Fruit fly (Drosophila melanogaster) whole organism, prepupa: ENCODE data around the gene CG6845.

ENCODE experiments used
- CG10631 ChIP-seq: fragments of 200-800 bp; sonication (Bioruptor generic); optimal IDR thresholded peaks from 2 replicates; lab custom pipeline; 2016; ENCODE audit warnings: missing biosample characterization, missing genetic modification characterization
- CG10669 ChIP-seq: fragments of 200-800 bp; sonication (Bioruptor generic); optimal IDR thresholded peaks from 3 replicates; lab custom pipeline; 2018; ENCODE audit warnings: missing biosample characterization, mild to moderate bottlenecking, missing genetic modification characterization, moderate library complexity
- CG11294 ChIP-seq: fragments of 200-800 bp; sonication (Bioruptor generic); IDR thresholded peaks from 2 replicates; pipeline ENCODE4 v1.3.6; 2022; ENCODE audit warnings: missing biosample characterization, missing genetic modification characterization
- CG11762 ChIP-seq: fragments of 200-800 bp; sonication (Bioruptor generic); optimal IDR thresholded peaks from 3 replicates; lab custom pipeline; 2016; ENCODE audit warnings: missing biosample characterization, missing genetic modification characterization; ENCODE audit not compliant: insufficient read depth
- CG15336 ChIP-seq: fragments of 200-800 bp; sonication (Bioruptor generic); IDR thresholded peaks from 2 replicates; pipeline ENCODE4 v1.3.6; 2022; ENCODE audit warnings: missing biosample characterization, missing genetic modification characterization
- CG1621 ChIP-seq: fragments of 200-800 bp; sonication (Bioruptor generic); optimal IDR thresholded peaks from 3 replicates; lab custom pipeline; 2018; ENCODE audit warnings: missing biosample characterization, mild to moderate bottlenecking, missing genetic modification characterization
- CG16779 ChIP-seq: fragments of 200-800 bp; sonication (Bioruptor generic); optimal IDR thresholded peaks from 3 replicates; lab custom pipeline; 2017; ENCODE audit warnings: missing biosample characterization, mild to moderate bottlenecking, missing genetic modification characterization
- CG3032 ChIP-seq: fragments of 200-800 bp; optimal IDR thresholded peaks from 2 replicates; lab custom pipeline; 2019; ENCODE audit warnings: missing biosample characterization, mild to moderate bottlenecking, missing genetic modification characterization, moderate library complexity
- CG6163 ChIP-seq: fragments of 200-800 bp; sonication (Bioruptor generic); IDR thresholded peaks from 3 replicates; pipeline ENCODE4 v1.3.6; 2022; ENCODE audit warnings: missing biosample characterization, missing genetic modification characterization
- CG6276 ChIP-seq: fragments of 200-800 bp; sonication (Bioruptor generic); optimal IDR thresholded peaks from 2 replicates; lab custom pipeline; 2017; ENCODE audit warnings: missing biosample characterization, mild to moderate bottlenecking, missing genetic modification characterization
- CG6792 ChIP-seq: fragments of 200-800 bp; sonication (Bioruptor generic); optimal IDR thresholded peaks from 3 replicates; lab custom pipeline; 2016; ENCODE audit warnings: missing biosample characterization, missing genetic modification characterization
- CG8119 ChIP-seq: fragments of 200-800 bp; sonication (Bioruptor generic); IDR thresholded peaks from 3 replicates; pipeline ENCODE4 v1.3.6; 2022; ENCODE audit warnings: missing biosample characterization, missing genetic modification characterization
- CG8319 ChIP-seq: fragments of 200-800 bp; sonication (Bioruptor generic); optimal IDR thresholded peaks from 3 replicates; lab custom pipeline; 2016; ENCODE audit warnings: missing biosample characterization, missing genetic modification characterization
- CG9139 ChIP-seq: fragments of 200-800 bp; sonication (Bioruptor generic); optimal IDR thresholded peaks from 3 replicates; lab custom pipeline; 2017; ENCODE audit warnings: missing biosample characterization, mild to moderate bottlenecking, missing genetic modification characterization
- Eip75B ChIP-seq: fragments of 200-800 bp; sonication (Bioruptor generic); optimal IDR thresholded peaks from 3 replicates; lab custom pipeline; 2016; ENCODE audit warnings: missing biosample characterization, missing genetic modification characterization
- Ets21C ChIP-seq: fragments of 200-800 bp; sonication (Bioruptor generic); optimal IDR thresholded peaks from 3 replicates; lab custom pipeline; 2016; ENCODE audit warnings: missing biosample characterization, missing genetic modification characterization
- Ets96B ChIP-seq: fragments of 200-800 bp; optimal IDR thresholded peaks from 2 replicates; lab custom pipeline; 2019; ENCODE audit warnings: missing biosample characterization, mild to moderate bottlenecking, missing genetic modification characterization, moderate library complexity
- Hr38 ChIP-seq: sonication (Bioruptor generic); optimal IDR thresholded peaks from 2 replicates; lab custom pipeline; 2016; ENCODE audit warnings: missing biosample characterization, missing genetic modification characterization
- Hr39 ChIP-seq: fragments of 200-800 bp; sonication (Bioruptor generic); optimal IDR thresholded peaks from 2 replicates; lab custom pipeline; 2016; ENCODE audit warnings: missing biosample characterization, missing genetic modification characterization
- Hr4 ChIP-seq: fragments of 200-800 bp; sonication (Bioruptor generic); optimal IDR thresholded peaks from 3 replicates; lab custom pipeline; 2016; ENCODE audit warnings: missing biosample characterization, missing genetic modification characterization
- Lpt ChIP-seq: fragments of 200-800 bp; sonication (Bioruptor generic); optimal IDR thresholded peaks from 3 replicates; lab custom pipeline; 2016; ENCODE audit warnings: missing biosample characterization, missing genetic modification characterization
- Met ChIP-seq: fragments of 200-800 bp; sonication (Bioruptor generic); optimal IDR thresholded peaks from 3 replicates; lab custom pipeline; 2016; ENCODE audit warnings: missing biosample characterization, missing genetic modification characterization
- Smox ChIP-seq: fragments of 200-800 bp; sonication (Bioruptor generic); optimal IDR thresholded peaks from 3 replicates; lab custom pipeline; 2016; ENCODE audit warnings: missing biosample characterization, missing genetic modification characterization
- Sox102F ChIP-seq: fragments of 200-800 bp; sonication (Bioruptor generic); optimal IDR thresholded peaks from 2 replicates; lab custom pipeline; 2016; ENCODE audit warnings: missing biosample characterization, mild to moderate bottlenecking, missing genetic modification characterization
- Sox14 ChIP-seq: fragments of 200-800 bp; sonication (Bioruptor generic); optimal IDR thresholded peaks from 3 replicates; lab custom pipeline; 2016; ENCODE audit warnings: missing biosample characterization, missing genetic modification characterization
- Sox15 ChIP-seq: fragments of 200-800 bp; sonication (Bioruptor generic); optimal IDR thresholded peaks from 3 replicates; lab custom pipeline; 2016; ENCODE audit warnings: missing biosample characterization, missing genetic modification characterization
- achi ChIP-seq: fragments of 200-800 bp; sonication (Bioruptor generic); optimal IDR thresholded peaks from 3 replicates; lab custom pipeline; 2016; ENCODE audit warnings: missing biosample characterization, missing genetic modification characterization
- cyc ChIP-seq: fragments of 200-800 bp; sonication (Bioruptor generic); optimal IDR thresholded peaks from 3 replicates; lab custom pipeline; 2016; ENCODE audit warnings: missing biosample characterization, missing genetic modification characterization
- dsx ChIP-seq: fragments of 200-800 bp; optimal IDR thresholded peaks from 3 replicates; lab custom pipeline; 2019; ENCODE audit warnings: missing biosample characterization, mild to moderate bottlenecking, missing genetic modification characterization, moderate library complexity; ENCODE audit not compliant: poor library complexity, severe bottlenecking
- fd59A ChIP-seq: fragments of 200-800 bp; sonication (Bioruptor generic); optimal IDR thresholded peaks from 2 replicates; lab custom pipeline; 2017; ENCODE audit warnings: missing biosample characterization, mild to moderate bottlenecking, missing genetic modification characterization, missing genetic modification reagents
- fd85E ChIP-seq: fragments of 200-800 bp; sonication (Bioruptor generic); optimal IDR thresholded peaks from 3 replicates; lab custom pipeline; 2016; ENCODE audit warnings: missing biosample characterization, missing genetic modification characterization
- fkh ChIP-seq: fragments of 200-800 bp; sonication (Bioruptor generic); optimal IDR thresholded peaks from 3 replicates; lab custom pipeline; 2017; ENCODE audit warnings: missing biosample characterization, mild to moderate bottlenecking, missing genetic modification characterization, moderate library complexity
- net ChIP-seq: fragments of 200-800 bp; sonication (Bioruptor generic); optimal IDR thresholded peaks from 3 replicates; lab custom pipeline; 2016; ENCODE audit warnings: missing biosample characterization, missing genetic modification characterization
- svp ChIP-seq: fragments of 200-800 bp; sonication (Bioruptor generic); peaks from one replicate; lab custom pipeline; 2016; ENCODE audit warnings: missing biosample characterization, missing genetic modification characterization

Gene CG6845

DNA sequence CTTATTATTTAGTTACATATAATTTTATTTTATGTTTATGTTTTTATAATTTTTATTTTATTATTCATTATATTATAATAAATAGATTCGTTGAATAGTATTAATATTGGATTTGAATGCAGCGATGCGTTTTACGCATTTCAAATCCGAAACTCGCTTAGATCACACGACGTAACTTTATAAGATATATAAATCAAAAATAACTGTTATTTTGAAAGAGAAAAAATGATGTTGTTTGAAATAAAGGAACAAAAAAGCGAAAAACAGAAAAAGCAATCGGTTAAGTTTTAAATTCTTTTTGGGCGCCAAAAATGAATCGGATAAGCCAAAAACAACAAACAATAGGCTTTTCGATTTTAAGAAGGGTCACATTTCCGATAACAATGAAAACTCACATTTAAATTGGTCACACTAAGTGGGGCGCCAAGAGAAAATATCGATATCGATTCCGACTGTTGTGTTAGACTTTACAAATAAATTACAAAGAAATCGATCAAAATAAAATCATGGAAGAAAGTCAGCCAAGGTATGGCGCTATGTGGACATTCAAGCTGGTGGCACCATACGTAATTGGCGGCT, at the start of gene CG6845:
Gene CG6845, plus strand, starts transcription at position 436 of the 579 bp plus-strand sequence.
- TF ChIP-seq fkh (GFP tag; lab: Kevin White, UChicago) (peak; percentile 26), dsx (GFP tag; lab: Kevin White, UChicago) (peak; percentile 34), CG15336 (GFP tag; lab: Robert Waterston, UW) (no peak), CG6163 (no peak), fd85E (GFP tag; lab: Kevin White, UChicago) (no peak), CG1621 (no peak), Sox14 (GFP tag; lab: Kevin White, UChicago) (peak; percentile 92), CG3032 (no peak)

DNA sequence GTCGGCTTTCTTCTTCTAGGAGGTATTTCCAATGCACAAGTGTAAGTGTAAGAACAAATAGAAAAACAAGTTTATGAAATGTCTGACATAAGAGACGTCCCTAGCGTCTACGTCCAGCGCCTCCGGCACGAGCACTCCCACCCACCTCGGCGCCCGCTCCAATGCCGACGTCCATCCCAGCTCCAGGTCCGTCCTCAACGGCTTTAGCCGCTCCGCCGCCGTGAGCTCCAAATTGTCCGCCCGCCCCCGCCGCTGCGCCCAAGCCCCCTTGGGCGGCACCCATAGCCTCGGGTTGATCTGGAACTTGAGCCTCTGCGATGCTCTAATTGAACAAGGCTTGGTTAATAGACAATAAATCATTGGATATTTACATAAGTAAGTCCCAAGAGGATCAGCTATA, 48.4 kb upstream of the CG6845 start:
- TF ChIP-seq Ets21C (GFP tag; lab: Kevin White, UChicago): no peak
- TF ChIP-seq Hr39 (GFP tag; lab: Kevin White, UChicago): no peak
- no peak for TF ChIP-seq CG1621
- TF ChIP-seq CG6276 (GFP tag; lab: Kevin White, UChicago): no peak
- TF ChIP-seq CG11294 (GFP tag; lab: Robert Waterston, UW): no peak
- TF ChIP-seq CG6163: no peak

DNA sequence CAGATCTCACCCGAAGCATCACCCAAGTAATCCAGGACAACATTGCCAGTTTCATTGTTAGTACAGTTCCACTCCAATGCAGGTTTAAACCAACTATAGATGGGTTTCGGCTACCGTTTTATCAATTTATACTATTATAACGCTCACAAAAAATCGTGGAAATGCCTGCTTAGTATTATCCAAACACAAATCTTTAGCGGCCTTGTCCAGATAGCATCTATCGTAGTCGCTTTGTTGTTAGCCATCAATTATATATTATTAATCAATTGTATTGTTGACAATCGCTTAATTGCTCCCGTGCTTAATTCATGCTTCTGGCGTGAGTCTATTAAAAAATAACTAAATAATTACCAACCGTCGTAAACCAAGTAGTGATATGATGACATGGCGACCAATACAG, 48.0 kb upstream of the CG6845 start, which contains the start of gene CG12483:
Gene CG12483, minus strand, starts transcription at position 101 of the 400 bp plus-strand sequence.
- TF ChIP-seq Sox102F (no peak), cyc (no peak), Hr4 (GFP tag; lab: Kevin White, UChicago) (no peak), Eip75B (no peak), CG10669 (GFP tag; lab: Kevin White, UChicago) (no peak), CG11762 (GFP tag; lab: Kevin White, UChicago) (no peak), net (GFP tag; lab: Kevin White, UChicago) (no peak), CG16779 (no peak), Sox14 (GFP tag; lab: Kevin White, UChicago) (no peak), CG10631 (GFP tag; lab: Kevin White, UChicago) (no peak), Sox15 (no peak), CG8119 (GFP tag; lab: Robert Waterston, UW) (no peak), svp (GFP tag; lab: Kevin White, UChicago) (no peak), Lpt (GFP tag; lab: Kevin White, UChicago) (no peak), Hr38 (GFP tag; lab: Kevin White, UChicago) (no peak)
- TF ChIP-seq, all 60 proteins: peak for 0

DNA sequence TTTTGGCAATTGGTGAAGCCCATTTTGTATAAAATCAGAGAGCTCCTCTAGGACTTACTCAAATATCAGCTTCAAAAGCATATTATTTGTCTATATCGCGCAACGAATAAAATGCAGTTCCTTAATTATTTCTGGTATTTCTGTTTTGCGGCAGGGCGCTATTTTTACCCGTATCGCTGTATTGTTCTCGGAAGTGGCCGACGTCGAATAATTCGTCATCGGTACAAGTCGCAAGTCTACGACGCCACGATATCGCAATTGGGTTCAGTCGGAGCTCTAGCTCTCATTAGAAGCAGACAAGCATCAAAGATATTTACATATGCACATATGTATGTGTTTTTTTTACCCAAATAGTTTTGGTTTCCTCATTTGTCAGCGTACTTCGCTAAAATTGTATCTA, 42.2 kb upstream of the CG6845 start:
- TF ChIP-seq CG6792: no peak

DNA sequence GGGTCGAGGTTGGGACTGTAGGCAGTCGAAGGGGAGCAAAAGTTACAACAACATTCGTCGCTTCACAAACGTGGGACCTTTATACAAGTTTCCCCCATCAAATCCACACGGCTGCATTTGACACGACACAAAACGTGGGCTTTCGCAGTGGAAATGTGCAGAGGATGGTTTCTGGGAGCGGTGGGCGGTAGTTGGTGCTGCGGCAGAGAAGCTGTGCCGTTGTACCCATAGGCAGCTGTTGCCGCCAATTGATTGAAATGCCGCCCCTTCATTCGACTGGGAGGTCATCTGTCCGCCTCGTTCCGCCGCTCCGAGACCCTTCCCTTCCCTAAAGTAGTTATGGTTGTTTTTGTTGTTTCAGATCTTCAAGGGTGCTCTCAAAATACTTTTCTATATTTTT, 37.2 kb upstream of the CG6845 start:
- TF ChIP-seq Sox102F: no peak
- TF ChIP-seq CG9139 (GFP tag; lab: Kevin White, UChicago): no peak
- TF ChIP-seq CG8319: no peak
- TF ChIP-seq Sox15: no peak
- no peak for TF ChIP-seq Smox (GFP tag; lab: Kevin White, UChicago)
- TF ChIP-seq achi (GFP tag; lab: Kevin White, UChicago): no peak
- no peak for TF ChIP-seq fd85E (GFP tag; lab: Kevin White, UChicago)
- no peak for TF ChIP-seq Met (GFP tag; lab: Kevin White, UChicago)
- no peak for TF ChIP-seq Ets96B (tag; lab: Kevin White, UChicago)
- TF ChIP-seq Lpt (GFP tag; lab: Kevin White, UChicago): no peak
- TF ChIP-seq fd59A: no peak
- TF ChIP-seq Sox14 (GFP tag; lab: Kevin White, UChicago): no peak
